Fruit fly (Drosophila melanogaster): ENCODE measurements around the gene Mp.

The Mp gene

dm6 chr3L:6996907-6997306 lies 1.7 kb upstream of the Mp start (continued):
- TF ChIP-seq Awh (GFP tag; IDR thresholded peaks at IDR 0.05) (no peak), pum (GFP tag; optimal IDR thresholded peaks at IDR 0.05) (no peak), CG4328 (GFP tag; optimal IDR thresholded peaks at IDR 0.05) (no peak), slbo (GFP tag; IDR thresholded peaks at IDR 0.05) (no peak), CG15011 (GFP tag; optimal IDR thresholded peaks at IDR 0.05) (no peak), tup (GFP tag; optimal IDR thresholded peaks at IDR 0.05) (no peak), CG10209 (GFP tag; optimal IDR thresholded peaks at IDR 0.05) (peak; percentile 7), Lim3 (GFP tag; IDR thresholded peaks at IDR 0.05) (no peak), CG12391 (tag; optimal IDR thresholded peaks at IDR 0.05) (peak; percentile 16), Dbx (GFP tag; IDR thresholded peaks at IDR 0.05) (no peak), fd64A (GFP tag; optimal IDR thresholded peaks at IDR 0.05) (no peak), ase (GFP tag; IDR thresholded peaks at IDR 0.05) (no peak), CG7839 (tag; optimal IDR thresholded peaks at IDR 0.05) (peak; percentile 25), CG31441 (GFP tag; IDR thresholded peaks at IDR 0.05) (peak; percentile 34; the same call in 1 of the 2 replicates), corto (GFP tag; optimal IDR thresholded peaks at IDR 0.05) (no peak), z (GFP tag; IDR thresholded peaks at IDR 0.05) (no peak), sisA (GFP tag; IDR thresholded peaks at IDR 0.05) (no peak), Lhr (GFP tag; optimal IDR thresholded peaks at IDR 0.05) (no peak), tap (tag; optimal IDR thresholded peaks at IDR 0.05) (peak; percentile 24), CG9817 (tag; optimal IDR thresholded peaks at IDR 0.05) (no peak), CG17359 (tag; optimal IDR thresholded peaks at IDR 0.05) (peak; percentile 32), ssp (GFP tag; IDR thresholded peaks at IDR 0.05) (no peak), CG17361 (GFP tag; IDR thresholded peaks at IDR 0.05) (peak; percentile 34; the same call in 1 of the 3 replicates), CG14965 (GFP tag; optimal IDR thresholded peaks at IDR 0.05; ENCODE audit: borderline replicate concordance) (no peak), Dip2 (GFP tag; IDR thresholded peaks at IDR 0.05) (no peak), CG12659 (GFP tag; optimal IDR thresholded peaks at IDR 0.05) (peak; percentile 16), Sry-δ (GFP tag; optimal IDR thresholded peaks at IDR 0.05) (no peak), CG7928 (GFP tag; optimal IDR thresholded peaks at IDR 0.05) (no peak), CG12071 (GFP tag; optimal IDR thresholded peaks at IDR 0.05) (no peak), gcm (GFP tag; optimal IDR thresholded peaks at IDR 0.05) (no peak), CG11085 (GFP tag; IDR thresholded peaks at IDR 0.05) (no peak), CG1647 (GFP tag; optimal IDR thresholded peaks at IDR 0.05) (no peak), CG31388 (GFP tag; optimal IDR thresholded peaks at IDR 0.05) (no peak), sob (GFP tag; IDR thresholded peaks at IDR 0.05) (no peak), Neu2 (GFP tag; optimal IDR thresholded peaks at IDR 0.05; ENCODE audit: borderline replicate concordance) (no peak), emc (GFP tag; optimal IDR thresholded peaks at IDR 0.05) (no peak), CG3847 (GFP tag; IDR thresholded peaks at IDR 0.05) (no peak), ham (GFP tag; IDR thresholded peaks at IDR 0.05) (no peak), nau (GFP tag; optimal IDR thresholded peaks at IDR 0.05) (no peak), stwl (tag; optimal IDR thresholded peaks at IDR 0.05) (no peak), h (optimal IDR thresholded peaks at IDR 0.05) (no peak), CG15269 (tag; optimal IDR thresholded peaks at IDR 0.05) (peak; percentile 26), CG15514 (GFP tag; optimal IDR thresholded peaks at IDR 0.05) (no peak), CG30403 (GFP tag; optimal IDR thresholded peaks at IDR 0.05) (peak; percentile 5), Poxn (GFP tag; IDR thresholded peaks at IDR 0.05) (no peak), grau (tag; optimal IDR thresholded peaks at IDR 0.05) (peak; percentile 24), Dp (GFP tag; optimal IDR thresholded peaks at IDR 0.05) (no peak), Optix (GFP tag; IDR thresholded peaks at IDR 0.05) (no peak), crol (GFP tag; IDR thresholded peaks at IDR 0.05) (no peak), caup (GFP tag; optimal IDR thresholded peaks at IDR 0.05; ENCODE audit: severe bottlenecking) (no peak), sima (GFP tag; optimal IDR thresholded peaks at IDR 0.05) (no peak), CG3163 (GFP tag; optimal IDR thresholded peaks at IDR 0.05) (no peak)
